Fruit fly (Drosophila melanogaster) ovary, adult (tissue): ENCODE measurements around the gene CG5808.
A peak's percentile ranks its signal among the peaks of the same experiment; 100 is the strongest.

Source experiments
- CG17801 ChIP-seq: fragments of 200-800 bp; optimal IDR thresholded peaks from 2 replicates; lab custom pipeline; 2019; ENCODE audit warnings: missing biosample characterization, mild to moderate bottlenecking, missing genetic modification characterization, moderate library complexity; ENCODE audit not compliant: partially characterized antibody

CG5808 gene

dm6 chr3R:24787042-24787565, 29.7 kb downstream of the CG5808 start, which contains the start of gene CG5805:
CG5805 (minus strand) TSS chr3R:24787421.
- peak; percentile 56 for TF ChIP-seq CG17801 (GFP tag; lab: Kevin White, UChicago)

- TF ChIP-seq CG17801 (GFP tag; lab: Kevin White, UChicago): no peak
Measured at dm6 chr3R:24778218-24778739, 38.5 kb downstream of the CG5808 start.

DNA sequence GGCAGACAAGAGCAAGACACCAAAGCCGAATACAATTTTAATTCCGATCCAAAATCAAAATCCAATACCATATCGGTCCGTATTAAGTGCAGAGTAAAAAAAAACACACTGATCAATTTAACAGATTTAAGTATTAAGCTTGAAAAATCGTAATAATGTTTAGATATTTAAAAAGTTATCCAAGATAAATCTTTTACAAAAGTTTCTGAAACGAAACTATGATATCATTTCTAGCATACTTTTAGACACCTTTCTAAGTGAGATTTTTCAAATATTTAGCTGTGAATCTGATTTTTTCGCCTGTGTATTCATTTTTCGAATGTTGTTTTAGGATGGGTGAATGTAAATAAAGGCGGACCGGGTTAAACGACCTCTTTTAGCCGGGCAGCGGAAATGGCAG, 39.7 kb downstream of the CG5808 start:
- no peak for TF ChIP-seq CG17801 (GFP tag; lab: Kevin White, UChicago)

DNA sequence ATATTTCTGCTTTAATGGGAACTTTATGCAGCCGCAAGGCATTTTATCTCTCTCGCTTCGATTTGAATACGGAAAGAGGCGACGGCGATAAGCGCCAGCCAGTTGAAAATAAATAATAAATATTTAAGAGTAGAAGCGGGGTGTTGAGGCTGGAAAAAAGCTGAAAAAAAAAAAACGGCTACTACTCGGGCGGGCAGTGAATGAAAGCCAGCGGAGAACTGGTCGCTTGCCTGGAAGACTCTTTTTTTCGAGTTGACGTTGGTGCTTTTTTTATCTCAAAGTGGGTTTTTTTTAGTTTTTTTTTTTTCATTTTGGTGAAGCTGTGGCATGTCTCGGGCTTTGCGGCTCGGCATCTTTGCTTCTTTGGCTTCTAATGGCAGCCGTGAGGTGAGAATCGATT, 43.4 kb downstream of the CG5808 start:
- TF ChIP-seq CG17801 (GFP tag; lab: Kevin White, UChicago): no peak

DNA sequence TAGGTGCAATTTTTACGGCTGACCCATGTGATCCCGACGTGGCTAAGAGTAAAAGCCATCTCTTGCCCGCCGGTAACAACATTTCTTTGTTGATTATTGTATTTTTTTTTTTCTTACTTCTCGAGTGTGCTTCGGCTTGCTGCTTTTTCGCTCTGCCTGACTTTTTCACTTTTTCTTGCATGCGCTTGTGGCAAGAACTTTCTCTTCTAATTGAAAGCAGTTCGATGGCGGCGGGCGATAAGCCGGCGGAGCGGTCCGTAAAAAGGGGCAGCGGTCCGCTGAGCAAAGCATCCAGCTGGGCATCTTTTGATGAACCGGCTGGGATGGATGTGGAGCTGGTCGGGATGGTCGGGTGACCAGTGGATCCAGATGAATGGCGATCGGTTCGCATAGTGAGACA, 43.8 kb downstream of the CG5808 start:
- no peak for TF ChIP-seq CG17801 (GFP tag; lab: Kevin White, UChicago)

DNA sequence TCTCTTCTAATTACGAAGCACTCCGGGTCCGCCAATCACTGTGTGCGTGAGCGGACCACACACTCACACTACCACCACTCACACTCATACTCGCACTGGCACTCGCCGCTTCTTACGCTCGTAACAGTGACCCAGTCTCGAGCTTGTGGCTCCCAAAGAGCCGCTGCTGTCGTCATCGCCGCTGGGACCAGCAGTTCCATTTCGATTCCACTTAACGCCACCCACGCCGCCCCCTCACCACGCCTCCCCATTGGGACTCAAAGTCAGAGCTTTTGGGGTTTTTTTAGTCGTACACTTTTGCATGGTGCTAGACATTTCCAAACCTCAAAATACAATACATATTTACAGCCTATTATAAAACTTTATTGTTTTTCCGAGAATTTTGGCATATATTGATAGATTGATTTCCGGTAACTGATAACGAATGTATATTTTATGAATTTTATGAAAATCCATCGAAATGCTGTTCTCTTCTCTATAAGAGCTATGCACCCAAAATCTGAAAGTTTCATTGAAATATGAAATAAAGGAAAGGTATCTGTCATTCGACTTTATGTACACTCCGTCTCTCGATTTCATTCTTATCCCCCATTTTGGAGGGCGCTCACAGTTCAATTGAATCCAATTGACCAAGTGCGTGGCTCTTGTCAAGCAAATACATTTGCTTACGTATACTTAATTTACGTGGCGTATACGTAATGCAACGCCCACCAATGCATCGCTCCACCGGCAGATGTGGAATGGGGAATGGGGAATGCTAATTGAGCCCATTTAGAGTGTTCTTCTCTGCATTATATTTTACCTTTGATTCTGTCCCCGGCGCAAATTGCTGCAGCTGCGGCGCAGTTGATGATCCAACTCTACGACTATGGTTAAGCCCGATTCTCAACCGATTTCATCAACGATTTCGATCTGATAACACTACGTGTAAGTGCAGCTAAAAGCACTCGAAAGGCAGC, 45.3 kb downstream of the CG5808 start, which contains the start of gene CG42331:
TSS of gene CG42331 (plus strand) at position 909 of the 959 bp plus-strand sequence.
- TF ChIP-seq CG17801 (GFP tag; lab: Kevin White, UChicago): no peak

dm6 chr3R:24769601-24770000, 47.2 kb downstream of the CG5808 start:
- no peak for TF ChIP-seq CG17801 (GFP tag; lab: Kevin White, UChicago)

- peak; percentile 90 for TF ChIP-seq CG17801 (GFP tag; lab: Kevin White, UChicago)
Measured at dm6 chr3R:24768538-24769401, 48.0 kb downstream of the CG5808 start, which contains the start of gene CG13631. CG13631 (plus strand) TSS chr3R:24769351.

- TF ChIP-seq CG17801 (GFP tag; lab: Kevin White, UChicago): no peak
Measured at dm6 chr3R:24767667-24768340, 49.0 kb downstream of the CG5808 start.

dm6 chr3R:24766684-24767083, 50.1 kb downstream of the CG5808 start:
- TF ChIP-seq CG17801 (GFP tag; lab: Kevin White, UChicago): no peak

dm6 chr3R:24764971-24765370, 51.8 kb downstream of the CG5808 start, which contains the start of gene AstA:
AstA (minus strand) TSS chr3R:24765071.
- no peak for TF ChIP-seq CG17801 (GFP tag; lab: Kevin White, UChicago)
